Fruit fly (Drosophila melanogaster) whole organism, pupa: ENCODE measurements around the gene Sec3.

ENCODE experiments used
- CG10348 ChIP-seq: fragments of 200-800 bp; sonication (Bioruptor generic); IDR thresholded peaks from 2 replicates; pipeline ENCODE4 v1.3.6; 2022; ENCODE audit warnings: missing biosample characterization, missing genetic modification characterization
- CG12605 ChIP-seq: fragments of 200-800 bp; sonication (Bioruptor generic); IDR thresholded peaks from 2 replicates; pipeline ENCODE4 v1.3.6; 2022; ENCODE audit warnings: missing biosample characterization, missing genetic modification characterization
- CG13204 ChIP-seq: fragments of 200-800 bp; sonication (Bioruptor generic); optimal IDR thresholded peaks from 2 replicates; lab custom pipeline; 2018; ENCODE audit warnings: missing biosample characterization, mild to moderate bottlenecking, missing genetic modification characterization, moderate library complexity
- CG14655 ChIP-seq: fragments of 200-800 bp; sonication (Bioruptor generic); optimal IDR thresholded peaks from 3 replicates; lab custom pipeline; 2017; ENCODE audit warnings: mild to moderate bottlenecking, missing biosample characterization, missing genetic modification reagents, missing genetic modification characterization
- CG15710 ChIP-seq: fragments of 200-800 bp; sonication (Bioruptor generic); optimal IDR thresholded peaks from 2 replicates; lab custom pipeline; 2018; ENCODE audit warnings: missing biosample characterization, mild to moderate bottlenecking, missing genetic modification characterization, moderate library complexity
- CG17806 ChIP-seq: fragments of 200-800 bp; sonication (Bioruptor generic); optimal IDR thresholded peaks from 2 replicates; lab custom pipeline; 2018; ENCODE audit warnings: missing biosample characterization, mild to moderate bottlenecking, missing genetic modification characterization, moderate library complexity
- CG32121 ChIP-seq: fragments of 200-800 bp; sonication (Bioruptor generic); IDR thresholded peaks from 2 replicates; pipeline ENCODE4 v1.3.6; 2022; ENCODE audit warnings: missing biosample characterization, missing genetic modification characterization
- CG34367 ChIP-seq: fragments of 200-800 bp; sonication (Bioruptor generic); optimal IDR thresholded peaks from 2 replicates; lab custom pipeline; 2018; ENCODE audit warnings: missing biosample characterization, mild to moderate bottlenecking, missing genetic modification characterization
- CG4496 ChIP-seq: fragments of 200-800 bp; sonication (Bioruptor generic); IDR thresholded peaks from 3 replicates; pipeline ENCODE4 v1.3.6; 2022; ENCODE audit warnings: missing biosample characterization, missing genetic modification characterization
- CG8159 ChIP-seq: fragments of 200-800 bp; sonication (Bioruptor generic); optimal IDR thresholded peaks from 3 replicates; lab custom pipeline; 2018; ENCODE audit warnings: missing biosample characterization, mild to moderate bottlenecking, missing genetic modification characterization, moderate library complexity
- CG8301 ChIP-seq: fragments of 200-800 bp; sonication (Bioruptor generic); optimal IDR thresholded peaks from 2 replicates; lab custom pipeline; 2018; ENCODE audit warnings: missing biosample characterization, mild to moderate bottlenecking, missing genetic modification characterization
- CG9948 ChIP-seq: fragments of 200-800 bp; sonication (Bioruptor generic); optimal IDR thresholded peaks from 2 replicates; lab custom pipeline; 2018; ENCODE audit warnings: missing biosample characterization, mild to moderate bottlenecking, missing genetic modification characterization, moderate library complexity
- D1 ChIP-seq: fragments of 200-800 bp; sonication (Bioruptor generic); optimal IDR thresholded peaks from 2 replicates; lab custom pipeline; 2018; ENCODE audit warnings: missing biosample characterization, mild to moderate bottlenecking, missing genetic modification characterization, moderate library complexity
- EcR ChIP-seq: fragments of 200-800 bp; sonication (Bioruptor generic); optimal IDR thresholded peaks from 3 replicates; lab custom pipeline; 2019; ENCODE audit warnings: missing biosample characterization, missing genetic modification characterization, mild to moderate bottlenecking, moderate library complexity, missing genetic modification reagents
- Ets98B ChIP-seq: fragments of 200-800 bp; sonication (Bioruptor generic); IDR thresholded peaks from 2 replicates; pipeline ENCODE4 v1.3.6; 2022; ENCODE audit warnings: missing biosample characterization, missing genetic modification characterization
- Pif1A ChIP-seq: fragments of 200-800 bp; sonication (Bioruptor generic); optimal IDR thresholded peaks from 3 replicates; lab custom pipeline; 2016; ENCODE audit warnings: missing biosample characterization, missing genetic modification characterization
- Pif1B ChIP-seq: fragments of 200-800 bp; sonication (Bioruptor generic); optimal IDR thresholded peaks from 3 replicates; lab custom pipeline; 2016; ENCODE audit warnings: missing biosample characterization, missing genetic modification characterization
- Snoo ChIP-seq: fragments of 200-800 bp; sonication (Bioruptor generic); optimal IDR thresholded peaks from 3 replicates; lab custom pipeline; 2017; ENCODE audit warnings: missing biosample characterization, mild to moderate bottlenecking, missing genetic modification characterization, inconsistent platforms
- fd96Ca ChIP-seq: fragments of 200-800 bp; sonication (Bioruptor generic); IDR thresholded peaks from 3 replicates; pipeline ENCODE4 v1.3.6; 2022; ENCODE audit warnings: missing biosample characterization, missing genetic modification characterization
- gl ChIP-seq: fragments of 200-800 bp; sonication (Bioruptor generic); optimal IDR thresholded peaks from 2 replicates; lab custom pipeline; 2018; ENCODE audit warnings: missing biosample characterization, mild to moderate bottlenecking, missing genetic modification characterization

The Sec3 gene

DNA sequence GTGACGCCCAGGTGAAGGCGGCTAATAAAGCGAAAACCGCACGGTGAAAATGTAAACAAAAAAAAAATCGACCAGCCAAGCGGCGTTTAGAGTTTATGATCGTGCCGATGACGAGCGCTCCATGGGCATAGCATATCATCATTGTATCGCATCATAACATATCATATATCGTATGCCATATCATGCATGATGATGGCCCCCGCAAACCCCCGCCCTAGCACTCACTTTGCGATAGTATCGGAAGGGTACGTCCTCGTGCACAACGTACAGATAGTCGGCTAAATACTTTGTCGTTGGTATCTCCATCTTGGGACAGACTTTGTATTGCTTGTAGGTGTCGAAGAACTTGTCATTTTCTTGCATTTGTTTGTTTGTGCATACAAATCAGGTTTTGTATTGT is 21.7 kb downstream of the Sec3 start:
- TF ChIP-seq CG4496, result 0 out of 3 replicates have a peak, but pooled peaks have one; percentile 21
- no peak for TF ChIP-seq gl (tag; lab: Kevin White, UChicago)
- TF ChIP-seq CG8159 (tag; lab: Kevin White, UChicago), result no peak
- TF ChIP-seq CG14655 (GFP tag; lab: Kevin White, UChicago), result no peak
- no peak for TF ChIP-seq CG12605 (GFP tag; lab: Robert Waterston, UW)

DNA sequence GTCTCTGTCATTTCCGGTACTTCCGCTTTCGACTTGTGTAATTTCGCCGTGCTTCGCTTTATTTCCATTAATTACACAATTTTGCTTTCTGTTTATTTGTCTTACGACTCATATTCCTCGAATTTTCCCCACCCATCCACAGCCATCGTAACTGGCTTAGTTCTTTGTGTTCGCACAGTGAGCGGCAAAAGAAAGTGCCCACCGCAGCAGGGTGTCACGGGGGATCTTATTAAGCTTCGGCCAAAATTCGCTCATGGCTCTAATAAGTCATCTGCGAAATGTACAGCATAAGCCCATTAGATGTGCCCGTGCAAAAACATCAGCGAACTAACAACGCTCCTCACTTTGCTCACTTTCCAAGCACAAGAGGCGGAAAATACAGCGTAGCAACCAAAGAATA is 22.6 kb downstream of the Sec3 start:
- TF ChIP-seq CG10348 (GFP tag; lab: Robert Waterston, UW), result no peak
- no peak for TF ChIP-seq CG8159 (tag; lab: Kevin White, UChicago)
- no peak for TF ChIP-seq gl (tag; lab: Kevin White, UChicago)
- no peak for TF ChIP-seq Snoo (tag; lab: Kevin White, UChicago)
- no peak for TF ChIP-seq CG14655 (GFP tag; lab: Kevin White, UChicago)
- TF ChIP-seq CG9948 (tag; lab: Kevin White, UChicago), result no peak
- no peak for TF ChIP-seq D1
- TF ChIP-seq CG34367 (tag; lab: Kevin White, UChicago), result no peak
- TF ChIP-seq EcR, result no peak
- TF ChIP-seq Ets98B (GFP tag; lab: Robert Waterston, UW), result no peak
- TF ChIP-seq CG32121 (GFP tag; lab: Robert Waterston, UW), result no peak
- no peak for TF ChIP-seq CG12605 (GFP tag; lab: Robert Waterston, UW)
- TF ChIP-seq Pif1A (GFP tag; lab: Kevin White, UChicago), result no peak
- TF ChIP-seq Pif1B (GFP tag; lab: Kevin White, UChicago), result no peak
- TF ChIP-seq fd96Ca (GFP tag; lab: Robert Waterston, UW), result no peak
- TF ChIP-seq CG17806 (tag; lab: Kevin White, UChicago), result no peak
- no peak for TF ChIP-seq CG8301 (tag; lab: Kevin White, UChicago)

DNA sequence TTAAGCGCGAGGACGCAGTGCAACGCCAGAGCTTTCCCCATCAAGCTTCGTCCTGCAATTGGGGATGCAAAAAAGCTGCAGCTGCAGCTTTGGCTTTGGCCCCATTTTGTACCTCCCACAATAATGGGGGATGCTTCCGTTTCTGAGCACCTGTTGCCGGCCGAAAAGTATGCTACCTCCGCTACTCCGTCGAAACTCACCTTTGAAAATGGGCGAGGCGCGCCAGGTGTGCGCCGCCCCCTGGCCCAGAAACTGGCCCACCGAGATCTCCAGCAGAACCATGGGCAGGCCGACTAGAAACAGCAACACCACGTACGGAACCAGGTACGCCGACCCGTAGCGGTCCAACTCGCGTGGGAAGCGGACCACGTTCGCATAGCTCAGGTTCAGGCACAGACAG is 23.6 kb downstream of the Sec3 start:
- TF ChIP-seq CG8159 (tag; lab: Kevin White, UChicago) (no peak), CG12605 (GFP tag; lab: Robert Waterston, UW) (peak; percentile 77), CG4496 (0 out of 3 replicates have a peak, but pooled peaks have one; percentile 39)

DNA sequence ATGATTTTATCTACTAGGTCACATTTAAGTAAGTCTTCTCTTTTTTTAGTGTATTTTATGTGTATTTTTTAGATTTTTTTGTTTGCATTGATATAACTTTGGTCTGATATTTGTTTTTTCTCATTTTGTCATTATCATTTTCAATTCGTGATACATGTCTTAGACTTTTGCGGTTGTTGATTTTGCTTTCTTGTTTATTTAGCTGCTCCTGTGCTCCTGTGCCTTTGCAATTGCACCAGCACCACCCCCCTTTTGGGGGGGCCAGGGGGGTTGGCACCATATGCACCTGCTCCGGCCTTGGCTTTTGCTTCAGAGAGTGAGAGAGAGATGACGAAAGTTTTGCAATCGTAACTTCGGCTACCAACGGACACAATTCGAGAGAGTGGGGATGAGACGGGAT is 24.1 kb downstream of the Sec3 start:
- no peak for TF ChIP-seq CG13204 (GFP tag; lab: Kevin White, UChicago)
- TF ChIP-seq CG12605 (GFP tag; lab: Robert Waterston, UW), result no peak
- no peak for TF ChIP-seq EcR
- TF ChIP-seq Pif1A (GFP tag; lab: Kevin White, UChicago), result no peak
- no peak for TF ChIP-seq Pif1B (GFP tag; lab: Kevin White, UChicago)
- TF ChIP-seq CG8159 (tag; lab: Kevin White, UChicago), result no peak
- no peak for TF ChIP-seq CG4496
- no peak for TF ChIP-seq CG34367 (tag; lab: Kevin White, UChicago)
- TF ChIP-seq CG8301 (tag; lab: Kevin White, UChicago), result no peak
- TF ChIP-seq, all 21 proteins: peak for 0

DNA sequence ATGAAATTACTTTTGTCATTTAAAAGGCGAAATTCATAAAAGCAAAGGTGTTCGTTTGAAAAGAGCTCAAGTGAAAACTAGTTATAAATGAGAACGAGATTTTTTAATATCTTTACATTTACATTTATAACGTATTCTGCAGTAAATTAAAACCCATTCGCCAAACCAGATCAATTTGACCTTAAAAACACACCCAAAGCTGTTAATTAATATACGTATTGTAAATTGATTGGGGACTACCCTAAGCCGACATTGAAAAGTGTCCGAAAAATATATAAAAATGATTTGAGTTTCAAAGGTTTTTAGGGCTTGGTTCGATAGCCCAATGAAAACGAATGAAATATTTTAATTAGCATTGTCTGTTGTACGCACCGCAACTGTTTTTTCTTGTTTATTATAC is 26.0 kb downstream of the Sec3 start:
- TF ChIP-seq gl (tag; lab: Kevin White, UChicago) (no peak), CG13204 (GFP tag; lab: Kevin White, UChicago) (no peak), CG15710 (tag; lab: Kevin White, UChicago) (no peak), CG32121 (GFP tag; lab: Robert Waterston, UW) (no peak), CG17806 (tag; lab: Kevin White, UChicago) (no peak), fd96Ca (GFP tag; lab: Robert Waterston, UW) (no peak), CG8159 (tag; lab: Kevin White, UChicago) (no peak), CG14655 (GFP tag; lab: Kevin White, UChicago) (no peak), CG12605 (GFP tag; lab: Robert Waterston, UW) (no peak)
- TF ChIP-seq, all 21 proteins: peak for 0

DNA sequence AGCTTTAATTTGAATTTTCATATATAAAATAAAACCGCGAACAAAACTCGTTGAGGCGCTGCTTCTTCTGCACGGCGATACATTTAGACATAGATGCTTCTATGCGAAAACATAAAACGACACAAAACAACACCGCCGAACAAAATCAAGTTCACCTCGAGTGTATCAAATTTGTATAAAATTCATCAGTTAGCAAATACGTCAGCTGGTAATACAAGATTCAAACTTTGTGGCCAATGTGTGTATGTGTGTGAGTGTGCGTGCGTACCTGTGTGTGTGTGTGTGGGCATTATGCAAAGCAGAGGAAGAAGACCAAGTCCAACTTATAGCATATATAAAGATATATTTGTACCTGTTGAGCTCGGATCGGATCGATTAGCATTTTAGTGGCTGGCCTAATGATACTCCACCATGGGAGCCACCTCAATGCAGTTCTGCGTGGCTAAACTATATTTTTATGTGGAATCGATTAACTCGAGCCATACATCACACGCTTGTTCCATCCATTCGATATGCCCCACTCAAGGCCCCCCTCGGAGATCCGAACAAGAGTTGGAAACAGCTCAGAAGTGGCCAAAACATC is 30.5 kb downstream of the Sec3 start:
- TF ChIP-seq CG32121 (GFP tag; lab: Robert Waterston, UW) (no peak), Pif1A (GFP tag; lab: Kevin White, UChicago) (no peak)

DNA sequence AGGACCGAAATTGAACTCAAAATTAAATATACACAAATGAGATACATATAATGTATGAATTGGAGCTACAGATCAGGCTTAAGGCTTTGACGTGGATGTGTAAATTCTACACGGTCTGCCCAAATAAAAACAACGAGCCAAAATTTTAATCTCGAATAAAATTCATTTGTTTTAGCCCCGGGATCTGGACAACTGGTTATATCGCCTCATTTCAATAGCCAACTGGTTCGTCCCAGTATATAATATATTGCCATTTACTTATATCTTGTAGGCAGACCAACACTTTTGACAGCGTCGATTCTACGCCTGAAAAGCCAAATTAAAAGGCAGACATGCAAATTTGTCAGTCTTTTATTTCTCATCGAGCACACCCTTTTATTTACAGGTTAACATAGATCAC is 31.9 kb downstream of the Sec3 start:
- TF ChIP-seq CG15710 (tag; lab: Kevin White, UChicago) (no peak), CG8159 (tag; lab: Kevin White, UChicago) (no peak), fd96Ca (GFP tag; lab: Robert Waterston, UW) (no peak)

DNA sequence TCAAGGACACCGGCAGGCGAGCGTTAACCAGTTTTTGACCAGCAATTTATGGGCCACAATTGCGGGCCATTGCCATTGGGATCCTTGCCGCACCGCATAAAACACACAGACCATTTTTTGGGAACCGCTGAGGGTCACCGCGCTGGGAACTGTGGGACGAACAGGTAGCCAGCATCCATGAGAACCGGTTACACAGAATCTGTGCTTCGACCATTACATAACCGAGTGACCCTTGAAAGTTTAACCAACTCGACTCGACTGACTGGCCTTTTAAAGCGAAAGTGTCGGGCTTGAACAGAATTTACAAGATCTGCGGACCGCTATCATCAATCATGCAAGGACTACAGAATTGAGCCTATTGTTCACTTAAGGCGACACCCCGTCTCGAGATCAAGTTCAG is 32.6 kb downstream of the Sec3 start:
- TF ChIP-seq Ets98B (GFP tag; lab: Robert Waterston, UW) (no peak), EcR (peak; percentile 96)
